Worm (Caenorhabditis elegans) whole organism, young adult: ENCODE data around the gene C30G12.1.

Source experiments
- B0261.1 ChIP-seq: sonication (generic microtip); optimal IDR thresholded peaks from 2 replicates; lab custom pipeline; 2016; ENCODE audit warnings: mild to moderate bottlenecking, missing genetic modification characterization, moderate library complexity, missing compliant biosample characterization
- F10E7.11 ChIP-seq: sonication (generic microtip); optimal IDR thresholded peaks from 2 replicates; lab custom pipeline; 2017; ENCODE audit warnings: mild to moderate bottlenecking, missing genetic modification characterization, moderate library complexity, missing compliant biosample characterization
- F33H1.4 ChIP-seq: fragments of 200-800 bp; sonication (Bioruptor generic); IDR thresholded peaks from 2 replicates; pipeline ENCODE4 v1.3.6; 2022; ENCODE audit warnings: missing genetic modification reagents, missing genetic modification characterization, missing compliant biosample characterization
- F52B5.7 ChIP-seq: sonication (generic microtip); optimal IDR thresholded peaks from 2 replicates; lab custom pipeline; 2016; ENCODE audit warnings: mild to moderate bottlenecking, missing genetic modification characterization, missing compliant biosample characterization
- F57A8.1 ChIP-seq: fragments of 200-800 bp; sonication (Bioruptor generic); optimal IDR thresholded peaks from 2 replicates; lab custom pipeline; 2018; ENCODE audit warnings: mild to moderate bottlenecking, missing genetic modification characterization, moderate library complexity, missing compliant biosample characterization
- F57C9.4 ChIP-seq: sonication (generic microtip); optimal IDR thresholded peaks from 2 replicates; lab custom pipeline; 2017; ENCODE audit warnings: mild to moderate bottlenecking, missing genetic modification characterization, missing compliant biosample characterization
- K12H6.12 ChIP-seq: fragments of 200-800 bp; sonication (Bioruptor generic); optimal IDR thresholded peaks from 2 replicates; lab custom pipeline; 2018; ENCODE audit warnings: mild to moderate bottlenecking, missing genetic modification characterization, missing compliant biosample characterization
- T07F8.4 ChIP-seq: sonication (generic microtip); optimal IDR thresholded peaks from 2 replicates; lab custom pipeline; 2016; ENCODE audit warnings: mild to moderate bottlenecking, missing genetic modification characterization, moderate library complexity, missing compliant biosample characterization
- Y53F4B.3 ChIP-seq: fragments of 200-800 bp; sonication (Bioruptor generic); IDR thresholded peaks from 2 replicates; pipeline ENCODE4 v1.3.6; 2022; ENCODE audit warnings: missing genetic modification reagents, missing genetic modification characterization, missing compliant biosample characterization
- Y67H2A.10 ChIP-seq: fragments of 200-800 bp; sonication (Bioruptor generic); conservative IDR thresholded peaks from 2 replicates; pipeline ENCODE4 v1.3.6; 2022; ENCODE audit warnings: missing genetic modification reagents, missing genetic modification characterization, missing compliant biosample characterization
- ZK185.1 ChIP-seq: sonication (generic microtip); optimal IDR thresholded peaks from 2 replicates; lab custom pipeline; 2016; ENCODE audit warnings: mild to moderate bottlenecking, missing genetic modification characterization, missing compliant biosample characterization; ENCODE audit not compliant: poor library complexity, severe bottlenecking
- aptf-2 ChIP-seq: fragments of 200-800 bp; sonication (Bioruptor generic); conservative IDR thresholded peaks from 2 replicates; pipeline ENCODE4 v1.3.6; 2022; ENCODE audit warnings: missing genetic modification reagents, missing genetic modification characterization, missing compliant biosample characterization
- atf-7 ChIP-seq: sonication (generic microtip); optimal IDR thresholded peaks from 2 replicates; lab custom pipeline; 2017; ENCODE audit warnings: mild to moderate bottlenecking, missing genetic modification characterization, missing compliant biosample characterization
- athp-1 ChIP-seq: sonication (generic microtip); optimal IDR thresholded peaks from 2 replicates; lab custom pipeline; 2017; ENCODE audit warnings: mild to moderate bottlenecking, missing genetic modification characterization, missing compliant biosample characterization
- attf-3 ChIP-seq: fragments of 200-800 bp; sonication (Bioruptor generic); conservative IDR thresholded peaks from 2 replicates; pipeline ENCODE4 v1.3.6; 2022; ENCODE audit warnings: missing genetic modification reagents, missing genetic modification characterization, missing compliant biosample characterization
- attf-6 ChIP-seq: fragments of 200-800 bp; sonication (Bioruptor generic); IDR thresholded peaks from 2 replicates; pipeline ENCODE4 v1.3.6; 2022; ENCODE audit warnings: missing genetic modification reagents, missing genetic modification characterization, missing compliant biosample characterization
- bed-2 ChIP-seq: fragments of 200-800 bp; sonication (Bioruptor generic); IDR thresholded peaks from 2 replicates; pipeline ENCODE4 v1.3.6; 2022; ENCODE audit warnings: missing genetic modification reagents, missing genetic modification characterization, missing compliant biosample characterization
- chd-7 ChIP-seq: sonication (generic microtip); optimal IDR thresholded peaks from 2 replicates; lab custom pipeline; 2016; ENCODE audit warnings: mild to moderate bottlenecking, missing genetic modification characterization, moderate library complexity, missing compliant biosample characterization
- dpl-1 ChIP-seq: fragments of 150-350 bp; optimal IDR thresholded peaks from 2 replicates; lab custom pipeline; 2014; ENCODE audit warnings: missing biosample characterization, missing genetic modification reagents, missing genetic modification characterization
- efl-1 ChIP-seq: fragments of 150-350 bp; optimal IDR thresholded peaks from 2 replicates; lab custom pipeline; 2014; ENCODE audit warnings: missing biosample characterization, missing genetic modification reagents, missing genetic modification characterization
- egrh-3 ChIP-seq: fragments of 200-800 bp; sonication (Bioruptor generic); IDR thresholded peaks from 2 replicates; pipeline ENCODE4 v1.3.6; 2022; ENCODE audit warnings: missing genetic modification reagents, missing genetic modification characterization, missing compliant biosample characterization
- ekl-4 ChIP-seq: fragments of 200-800 bp; sonication (Bioruptor generic); IDR thresholded peaks from 2 replicates; pipeline ENCODE4 v1.3.6; 2022; ENCODE audit warnings: missing genetic modification reagents, missing genetic modification characterization, missing compliant biosample characterization
- him-1 ChIP-seq: sonication (generic microtip); optimal IDR thresholded peaks from 2 replicates; lab custom pipeline; 2016; ENCODE audit warnings: missing genotype, missing genetic modification reagents, missing genetic modification characterization, missing compliant biosample characterization
- hmg-20 ChIP-seq: fragments of 200-800 bp; sonication (Bioruptor generic); IDR thresholded peaks from 2 replicates; pipeline ENCODE4 v1.3.6; 2022; ENCODE audit warnings: missing genetic modification reagents, missing genetic modification characterization, missing compliant biosample characterization
- let-607 ChIP-seq, 2 experiments: fragments of 200-800 bp in 1 of 2; sonication (Bioruptor generic) in 1 of 2; sonication (generic microtip) in 1 of 2; optimal IDR thresholded peaks; 2 replicates each; lab custom pipeline; 2016 to 2018; ENCODE audit warnings: mild to moderate bottlenecking in 2 of 2, missing compliant biosample characterization in 2 of 2, missing genetic modification characterization in 2 of 2, moderate library complexity in 2 of 2, missing genotype in 1 of 2
- lin-26 ChIP-seq: fragments of 200-800 bp; sonication (Bioruptor generic); IDR thresholded peaks from 2 replicates; pipeline ENCODE4 v1.3.6; 2022; ENCODE audit warnings: missing genetic modification reagents, missing genetic modification characterization, missing compliant biosample characterization
- lin-40 ChIP-seq: sonication (generic microtip); optimal IDR thresholded peaks from 2 replicates; lab custom pipeline; 2016; ENCODE audit warnings: missing genetic modification characterization, mild to moderate bottlenecking, missing compliant biosample characterization, missing genotype, missing genetic modification reagents
- madf-10 ChIP-seq: sonication (generic microtip); optimal IDR thresholded peaks from 2 replicates; lab custom pipeline; 2016; ENCODE audit warnings: mild to moderate bottlenecking, missing genetic modification characterization, missing compliant biosample characterization
- mes-4 ChIP-seq: sonication (generic microtip); optimal IDR thresholded peaks from 2 replicates; lab custom pipeline; 2016; ENCODE audit warnings: missing genotype, missing genetic modification characterization, missing compliant biosample characterization
- nhr-80 ChIP-seq: sonication (generic microtip); optimal IDR thresholded peaks from 2 replicates; lab custom pipeline; 2016; ENCODE audit warnings: missing genetic modification characterization, missing compliant biosample characterization
- pbrm-1 ChIP-seq: fragments of 200-800 bp; sonication (Bioruptor generic); IDR thresholded peaks from 2 replicates; pipeline ENCODE4 v1.3.6; 2022; ENCODE audit warnings: missing genetic modification reagents, missing genetic modification characterization, missing compliant biosample characterization
- pha-4 ChIP-seq: fragments of 150-350 bp; sonication (generic microtip); optimal IDR thresholded peaks from 2 replicates; lab custom pipeline; 2014; ENCODE audit warnings: missing biosample characterization, missing genetic modification reagents, missing genetic modification characterization
- snpc-1.1 ChIP-seq: sonication (generic microtip); optimal IDR thresholded peaks from 2 replicates; lab custom pipeline; 2017; ENCODE audit warnings: missing genetic modification characterization, mild to moderate bottlenecking, missing compliant biosample characterization, antibody characterized with exemption, moderate library complexity, missing genotype, missing genetic modification reagents; ENCODE audit not compliant: insufficient read depth
- somi-1 ChIP-seq: fragments of 200-800 bp; sonication (Bioruptor generic); optimal IDR thresholded peaks from 2 replicates; lab custom pipeline; 2018; ENCODE audit warnings: mild to moderate bottlenecking, missing genetic modification characterization, missing compliant biosample characterization
- tlf-1 ChIP-seq: fragments of 200-800 bp; sonication (Bioruptor generic); optimal IDR thresholded peaks from 2 replicates; lab custom pipeline; 2018; ENCODE audit warnings: mild to moderate bottlenecking, missing genetic modification characterization, missing compliant biosample characterization
- unc-130 ChIP-seq: sonication (generic microtip); optimal IDR thresholded peaks from 2 replicates; lab custom pipeline; 2016; ENCODE audit warnings: missing genetic modification reagents, missing genetic modification characterization, missing compliant biosample characterization
- ztf-18 ChIP-seq: sonication (generic microtip); optimal IDR thresholded peaks from 2 replicates; lab custom pipeline; 2016; ENCODE audit warnings: missing genotype, mild to moderate bottlenecking, missing genetic modification characterization, missing compliant biosample characterization
- ztf-22 ChIP-seq: fragments of 200-800 bp; sonication (Bioruptor generic); optimal IDR thresholded peaks from 2 replicates; lab custom pipeline; 2018; ENCODE audit warnings: mild to moderate bottlenecking, missing genetic modification characterization, moderate library complexity, missing compliant biosample characterization
- ztf-25 ChIP-seq: fragments of 200-800 bp; sonication (Bioruptor generic); IDR thresholded peaks from 2 replicates; pipeline ENCODE4 v1.3.6; 2022; ENCODE audit warnings: missing genetic modification reagents, missing genetic modification characterization, missing compliant biosample characterization
- ztf-28 ChIP-seq: fragments of 200-800 bp; sonication (Bioruptor generic); IDR thresholded peaks from 2 replicates; pipeline ENCODE4 v1.3.6; 2022; ENCODE audit warnings: missing genetic modification reagents, missing genetic modification characterization, missing compliant biosample characterization

The C30G12.1 gene

DNA sequence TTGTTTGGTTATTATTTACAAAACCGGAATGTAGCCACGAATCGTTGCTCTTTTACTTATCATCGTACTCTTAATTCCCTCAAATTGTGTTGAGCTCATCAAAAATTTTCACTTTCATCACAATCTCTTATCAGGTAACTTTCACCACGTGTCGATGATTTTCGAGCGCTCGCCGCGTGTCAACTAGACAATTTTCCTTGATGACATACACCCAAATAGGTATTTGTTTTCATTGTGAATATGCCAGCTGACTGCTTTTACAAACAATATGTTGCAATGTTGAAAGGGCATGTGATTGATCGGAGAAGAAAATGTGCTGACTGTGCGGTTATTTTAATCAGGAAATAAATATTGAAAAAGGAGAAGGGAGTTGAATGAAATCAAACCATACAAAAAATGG is 34.5 kb upstream of the C30G12.1 start:
- TF ChIP-seq hmg-20 (GFP tag; lab: Robert Waterston, UW): no peak
- TF ChIP-seq nhr-80: peak; percentile 76
- TF ChIP-seq let-607 (tag; optimal IDR thresholded peaks at IDR 0.05; lab: Kevin White, UChicago): peak in 1 of 2 experiments; percentile 4
- no peak for TF ChIP-seq lin-26 (GFP tag; lab: Robert Waterston, UW)
- peak; percentile 35 for TF ChIP-seq pha-4

DNA sequence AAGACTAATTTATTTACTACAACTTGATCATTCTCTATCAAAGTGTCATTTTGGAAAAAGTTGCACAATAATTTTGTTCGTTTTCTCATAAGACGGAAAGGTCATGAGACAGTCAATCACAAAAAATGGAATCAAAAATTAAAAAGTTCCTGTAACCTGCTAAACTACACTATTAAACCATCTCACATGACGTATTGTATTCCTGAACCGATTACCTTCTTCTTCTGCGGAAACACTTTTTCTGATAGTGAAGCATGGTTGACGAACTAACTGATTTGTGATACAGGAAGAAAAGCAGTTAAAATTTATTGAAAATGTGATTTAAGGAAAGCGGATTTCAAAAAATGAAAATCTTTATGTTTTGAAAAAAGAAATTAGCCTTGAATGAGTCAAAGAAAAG is 29.4 kb upstream of the C30G12.1 start:
- TF ChIP-seq efl-1: no peak
- no peak for TF ChIP-seq ztf-18
- no peak for TF ChIP-seq pbrm-1
- no peak for TF ChIP-seq T07F8.4 (tag; lab: Kevin White, UChicago)
- TF ChIP-seq nhr-80: peak; percentile 62
- no peak for TF ChIP-seq him-1 (tag; lab: Kevin White, UChicago)

DNA sequence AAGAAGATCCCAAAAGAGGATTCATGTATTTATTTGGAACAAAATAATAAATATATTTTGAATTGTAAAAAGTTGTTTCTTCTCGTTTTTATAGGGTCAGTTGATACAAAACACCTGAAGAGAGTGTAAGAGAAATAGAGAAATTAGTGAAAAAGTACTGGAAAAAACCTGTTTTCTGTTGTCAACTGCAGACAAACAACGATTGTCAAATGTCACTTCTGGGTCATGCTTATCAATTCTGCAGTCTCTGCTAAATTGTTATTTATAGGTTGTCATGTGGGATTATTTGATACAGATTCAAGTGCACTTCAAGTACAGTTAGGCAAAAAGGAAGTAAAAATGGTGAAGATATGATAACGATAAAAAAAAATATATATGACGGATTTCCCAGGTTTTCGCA is 26.6 kb upstream of the C30G12.1 start:
- TF ChIP-seq egrh-3 (GFP tag; lab: Robert Waterston, UW): no peak
- TF ChIP-seq lin-40 (tag; lab: Kevin White, UChicago): peak; percentile 35

DNA sequence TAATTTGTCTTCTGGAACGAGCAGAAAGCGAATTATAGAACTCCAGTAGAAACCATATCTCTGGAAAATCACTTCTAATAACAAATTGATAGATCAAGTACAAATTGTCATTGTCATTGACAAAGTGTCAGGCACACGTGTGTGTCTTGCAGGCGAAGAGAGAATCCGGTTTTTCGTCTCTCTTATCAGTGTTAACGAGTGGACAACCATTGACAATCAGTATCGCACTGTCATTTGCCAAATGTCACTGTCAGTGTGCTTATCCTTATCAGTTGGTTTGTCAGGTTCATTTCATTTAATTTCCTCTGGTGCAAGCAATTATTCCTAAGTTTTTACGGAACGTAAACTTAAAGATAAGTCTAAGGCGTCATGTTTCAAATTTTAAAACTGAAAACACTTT is 25.6 kb upstream of the C30G12.1 start:
- TF ChIP-seq nhr-80 (peak; percentile 56), ZK185.1 (tag; lab: Kevin White, UChicago) (no peak)

DNA sequence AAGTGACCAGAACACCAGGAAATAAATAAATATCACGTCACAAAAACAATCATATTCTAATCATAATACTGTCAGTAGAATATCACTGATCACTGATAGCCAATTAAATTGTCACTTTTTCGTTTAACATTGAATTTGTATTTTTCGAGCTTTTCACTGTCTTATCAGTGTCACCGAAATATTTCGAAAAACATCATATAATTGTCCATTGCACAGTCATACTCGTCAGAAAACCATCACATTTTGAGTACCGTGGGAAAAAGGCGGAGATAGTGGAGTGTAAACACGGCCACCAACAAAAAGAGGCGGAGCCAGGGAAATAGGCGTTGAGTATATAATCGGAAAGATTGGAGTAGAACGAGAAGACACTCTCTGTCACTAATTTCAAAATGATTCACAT is 21.9 kb upstream of the C30G12.1 start:
- TF ChIP-seq snpc-1.1 (tag; lab: Kevin White, UChicago) (no peak), tlf-1 (GFP tag; lab: Kevin White, UChicago) (no peak), F33H1.4 (GFP tag; lab: Robert Waterston, UW) (no peak), ztf-22 (GFP tag; lab: Kevin White, UChicago) (peak; percentile 67), ekl-4 (GFP tag; lab: Robert Waterston, UW) (no peak), nhr-80 (peak; percentile 90), F10E7.11 (no peak), madf-10 (tag; lab: Kevin White, UChicago) (no peak), ztf-25 (GFP tag; lab: Robert Waterston, UW) (no peak), ztf-28 (GFP tag; lab: Robert Waterston, UW) (no peak), unc-130 (no peak), attf-3 (no peak), B0261.1 (no peak), Y53F4B.3 (no peak), attf-6 (GFP tag; lab: Robert Waterston, UW) (no peak), dpl-1 (GFP tag; lab: Kevin White, UChicago) (no peak), let-607 (tag; optimal IDR thresholded peaks at IDR 0.05; lab: Kevin White, UChicago) (peak in 1 of 2 experiments; percentile 22), athp-1 (tag; lab: Kevin White, UChicago) (no peak), Y67H2A.10 (GFP tag; lab: Robert Waterston, UW) (no peak), F57A8.1 (GFP tag; lab: Kevin White, UChicago) (no peak), F52B5.7 (tag; lab: Kevin White, UChicago) (no peak), aptf-2 (GFP tag; lab: Robert Waterston, UW) (no peak), hmg-20 (GFP tag; lab: Robert Waterston, UW) (no peak), bed-2 (GFP tag; lab: Robert Waterston, UW) (no peak), F57C9.4 (tag; lab: Kevin White, UChicago) (no peak), chd-7 (tag; lab: Kevin White, UChicago) (no peak), K12H6.12 (tag; lab: Kevin White, UChicago) (no peak), atf-7 (peak; percentile 54), somi-1 (GFP tag; lab: Kevin White, UChicago) (no peak), mes-4 (no peak)
